Worm (Caenorhabditis elegans) whole organism, late embryonic: Measurements from ENCODE around the gene col-103.

Experiments used
- K09A11.1 ChIP-seq: sonication (generic microtip); optimal IDR thresholded peaks from 2 replicates; lab custom pipeline; 2017; ENCODE audit warnings: antibody characterized with exemption, mild to moderate bottlenecking, missing genetic modification characterization, missing compliant biosample characterization; ENCODE audit not compliant: insufficient read depth
- ceh-19 ChIP-seq: fragments of 200-800 bp; sonication (Bioruptor generic); optimal IDR thresholded peaks from 2 replicates; lab custom pipeline; 2018; ENCODE audit warnings: mild to moderate bottlenecking, missing genetic modification characterization, missing compliant biosample characterization
- ceh-31 ChIP-seq: sonication (generic microtip); optimal IDR thresholded peaks from 2 replicates; lab custom pipeline; 2016; ENCODE audit warnings: missing genetic modification characterization, missing compliant biosample characterization
- dmd-4 ChIP-seq: sonication (generic microtip); optimal IDR thresholded peaks from 2 replicates; lab custom pipeline; 2016; ENCODE audit warnings: borderline replicate concordance, missing genetic modification characterization, missing compliant biosample characterization
- gmeb-2 ChIP-seq: sonication (generic microtip); optimal IDR thresholded peaks from 2 replicates; lab custom pipeline; 2016; ENCODE audit warnings: missing genetic modification characterization, inconsistent platforms, missing compliant biosample characterization
- lin-11 ChIP-seq: fragments of 200-800 bp; sonication (Bioruptor generic); optimal IDR thresholded peaks from 2 replicates; lab custom pipeline; 2018; ENCODE audit warnings: mild to moderate bottlenecking, missing genetic modification characterization, missing compliant biosample characterization
- mec-3 ChIP-seq: sonication (generic microtip); optimal IDR thresholded peaks from 2 replicates; lab custom pipeline; 2016; ENCODE audit warnings: borderline replicate concordance, missing genetic modification characterization, missing compliant biosample characterization
- nfya-1 ChIP-seq: sonication (generic microtip); optimal IDR thresholded peaks from 2 replicates; lab custom pipeline; 2017; ENCODE audit warnings: missing genetic modification characterization, mild to moderate bottlenecking, missing compliant biosample characterization, antibody characterized with exemption, moderate library complexity
- ztf-16 ChIP-seq: sonication (generic microtip); optimal IDR thresholded peaks from 2 replicates; lab custom pipeline; 2017; ENCODE audit warnings: missing genetic modification characterization, missing compliant biosample characterization

- no peak for TF ChIP-seq nfya-1 (tag; lab: Kevin White, UChicago)
- TF ChIP-seq ztf-16 (tag; lab: Kevin White, UChicago) = no peak
- no peak for TF ChIP-seq lin-11 (tag; lab: Kevin White, UChicago)
- TF ChIP-seq gmeb-2 (tag; lab: Kevin White, UChicago) = no peak
- TF ChIP-seq K09A11.1 = no peak
- no peak for TF ChIP-seq mec-3 (tag; lab: Kevin White, UChicago)
- no peak for TF ChIP-seq ceh-31 (tag; lab: Kevin White, UChicago)
- no peak for TF ChIP-seq dmd-4 (tag; lab: Kevin White, UChicago)
- TF ChIP-seq ceh-19 (GFP tag; lab: Kevin White, UChicago) = no peak
Measured at ce11 chrIV:768312-768711, 4.8 kb upstream of the col-103 start, which contains the start of gene F56B3.2.
